Fruit fly (Drosophila melanogaster) whole organism, embryonic: ENCODE data around the gene Arp10.

Experiments
- Antp ChIP-seq: fragments of 200-800 bp; sonication (Bioruptor generic); optimal IDR thresholded peaks from 3 replicates; lab custom pipeline; 2016; ENCODE audit warnings: missing biosample characterization, missing genetic modification characterization
- Blimp-1 ChIP-seq: fragments of 200-800 bp; sonication (Bioruptor generic); optimal IDR thresholded peaks from 3 replicates; lab custom pipeline; 2018; ENCODE audit warnings: missing biosample characterization, missing genetic modification characterization, mild to moderate bottlenecking, moderate library complexity, missing genetic modification reagents
- CG10366 ChIP-seq: fragments of 200-800 bp; sonication (Bioruptor generic); IDR thresholded peaks from 2 replicates; pipeline ENCODE4 v1.3.6; 2022; ENCODE audit warnings: missing biosample characterization, missing genetic modification characterization
- CG10462 ChIP-seq: fragments of 200-800 bp; sonication (Bioruptor generic); optimal IDR thresholded peaks from 2 replicates; lab custom pipeline; 2016; ENCODE audit warnings: missing biosample characterization, missing genetic modification characterization
- CG11560 ChIP-seq: fragments of 200-800 bp; sonication (Bioruptor generic); IDR thresholded peaks from 3 replicates; pipeline ENCODE4 v1.3.6; 2022; ENCODE audit warnings: missing biosample characterization, missing genetic modification characterization
- CG13123 ChIP-seq: fragments of 200-800 bp; sonication (Bioruptor generic); optimal IDR thresholded peaks from 2 replicates; lab custom pipeline; 2016; ENCODE audit warnings: missing biosample characterization, missing genetic modification characterization
- CG13424 ChIP-seq: fragments of 200-800 bp; sonication (Bioruptor generic); optimal IDR thresholded peaks from 2 replicates; lab custom pipeline; 2019; ENCODE audit warnings: missing biosample characterization, mild to moderate bottlenecking, missing genetic modification characterization, moderate library complexity
- CG14050 ChIP-seq: fragments of 200-800 bp; sonication (Bioruptor generic); IDR thresholded peaks from 3 replicates; pipeline ENCODE4 v1.3.6; 2022; ENCODE audit warnings: missing biosample characterization, missing genetic modification characterization
- CG15479 ChIP-seq: fragments of 200-800 bp; sonication (Bioruptor generic); optimal IDR thresholded peaks from 3 replicates; lab custom pipeline; 2019; ENCODE audit warnings: missing biosample characterization, mild to moderate bottlenecking, missing genetic modification characterization, moderate library complexity
- CG17361 ChIP-seq: fragments of 200-800 bp; sonication (Bioruptor generic); IDR thresholded peaks from 3 replicates; pipeline ENCODE4 v1.3.6; 2022; ENCODE audit warnings: missing biosample characterization, missing genetic modification characterization
- CG17568 ChIP-seq: fragments of 200-800 bp; sonication (Bioruptor generic); optimal IDR thresholded peaks from 2 replicates; lab custom pipeline; 2018; ENCODE audit warnings: missing biosample characterization, mild to moderate bottlenecking, missing genetic modification characterization, moderate library complexity
- CG17612 ChIP-seq: fragments of 200-800 bp; sonication (Bioruptor generic); IDR thresholded peaks from 2 replicates; pipeline ENCODE4 v1.3.6; 2022; ENCODE audit warnings: missing biosample characterization, missing genetic modification characterization
- CG2202 ChIP-seq: fragments of 200-800 bp; sonication (Bioruptor generic); optimal IDR thresholded peaks from 2 replicates; lab custom pipeline; 2018; ENCODE audit warnings: missing biosample characterization, mild to moderate bottlenecking, missing genetic modification characterization
- CG2712 ChIP-seq: fragments of 200-800 bp; optimal IDR thresholded peaks from 3 replicates; lab custom pipeline; 2019; ENCODE audit warnings: missing biosample characterization, mild to moderate bottlenecking, missing genetic modification characterization, moderate library complexity
- CG2875 ChIP-seq: fragments of 200-800 bp; sonication (Bioruptor generic); optimal IDR thresholded peaks from 2 replicates; lab custom pipeline; 2017; ENCODE audit warnings: missing biosample characterization, mild to moderate bottlenecking, missing genetic modification characterization, missing genetic modification reagents
- CG30020 ChIP-seq: fragments of 200-800 bp; optimal IDR thresholded peaks from 2 replicates; lab custom pipeline; 2019; ENCODE audit warnings: missing biosample characterization, mild to moderate bottlenecking, missing genetic modification characterization, moderate library complexity
- CG3065 ChIP-seq: fragments of 200-800 bp; sonication (Bioruptor generic); optimal IDR thresholded peaks from 2 replicates; lab custom pipeline; 2016; ENCODE audit warnings: missing biosample characterization, missing genetic modification characterization
- CG3847 ChIP-seq: fragments of 200-800 bp; sonication (Bioruptor generic); IDR thresholded peaks from 2 replicates; pipeline ENCODE4 v1.3.6; 2022; ENCODE audit warnings: missing biosample characterization, missing genetic modification characterization
- CG3995 ChIP-seq: fragments of 200-800 bp; sonication (Bioruptor generic); optimal IDR thresholded peaks from 3 replicates; lab custom pipeline; 2016; ENCODE audit warnings: missing biosample characterization, missing genetic modification characterization
- CG4707 ChIP-seq: fragments of 200-800 bp; sonication (Bioruptor generic); optimal IDR thresholded peaks from 2 replicates; lab custom pipeline; 2018; ENCODE audit warnings: missing biosample characterization, mild to moderate bottlenecking, missing genetic modification characterization, moderate library complexity
- CG4854 ChIP-seq: fragments of 200-800 bp; sonication (Bioruptor generic); optimal IDR thresholded peaks from 2 replicates; lab custom pipeline; 2016; ENCODE audit warnings: missing biosample characterization, missing genetic modification characterization, inconsistent platforms
- CG6175 ChIP-seq: fragments of 200-800 bp; sonication (Bioruptor generic); IDR thresholded peaks from 3 replicates; pipeline ENCODE4 v1.3.6; 2022; ENCODE audit warnings: missing biosample characterization, missing genetic modification characterization
- CG6683 ChIP-seq: fragments of 200-800 bp; sonication (Bioruptor generic); optimal IDR thresholded peaks from 2 replicates; lab custom pipeline; 2017; ENCODE audit warnings: missing biosample characterization, mild to moderate bottlenecking, missing genetic modification characterization, missing genetic modification reagents
- CG8290 ChIP-seq, 3 experiments: fragments of 200-800 bp; sonication (Bioruptor generic); optimal IDR thresholded peaks; 2 replicates each; lab custom pipeline; 2016 to 2019; ENCODE audit warnings: missing biosample characterization in 3 of 3, missing genetic modification characterization in 3 of 3, mild to moderate bottlenecking in 2 of 3, moderate library complexity in 1 of 3
- CG8388 ChIP-seq: fragments of 200-800 bp; sonication (Bioruptor generic); optimal IDR thresholded peaks from 2 replicates; lab custom pipeline; 2019; ENCODE audit warnings: missing biosample characterization, mild to moderate bottlenecking, missing genetic modification characterization, moderate library complexity
- CG9437 ChIP-seq: fragments of 200-800 bp; sonication (Bioruptor generic); optimal IDR thresholded peaks from 2 replicates; lab custom pipeline; 2018; ENCODE audit warnings: missing biosample characterization, mild to moderate bottlenecking, missing genetic modification characterization
- Dp ChIP-seq: fragments of 200-800 bp; sonication (Bioruptor generic); optimal IDR thresholded peaks from 2 replicates; lab custom pipeline; 2018; ENCODE audit warnings: missing biosample characterization, mild to moderate bottlenecking, missing genetic modification characterization, moderate library complexity
- Ets65A ChIP-seq: fragments of 200-800 bp; sonication (Bioruptor generic); peaks from one replicate; lab custom pipeline; 2016; ENCODE audit warnings: missing biosample characterization, missing genetic modification characterization
- Fer3 ChIP-seq: fragments of 200-800 bp; sonication (Bioruptor generic); optimal IDR thresholded peaks from 2 replicates; lab custom pipeline; 2018; ENCODE audit warnings: missing biosample characterization, mild to moderate bottlenecking, missing genetic modification characterization, moderate library complexity
- H2.0 ChIP-seq: fragments of 200-800 bp; sonication (Bioruptor generic); IDR thresholded peaks from 2 replicates; pipeline ENCODE4 v1.3.6; 2022; ENCODE audit warnings: missing biosample characterization, missing genetic modification characterization
- HLH3B ChIP-seq: fragments of 200-800 bp; sonication (Bioruptor generic); IDR thresholded peaks from 2 replicates; pipeline ENCODE4 v1.3.6; 2022; ENCODE audit warnings: missing biosample characterization, missing genetic modification characterization
- HLH4C ChIP-seq: fragments of 200-800 bp; sonication (Bioruptor generic); IDR thresholded peaks from 3 replicates; pipeline ENCODE4 v1.3.6; 2022; ENCODE audit warnings: missing biosample characterization, missing genetic modification characterization; ENCODE audit not compliant: partially characterized antibody
- MESR4 ChIP-seq: fragments of 200-800 bp; sonication (Bioruptor generic); optimal IDR thresholded peaks from 2 replicates; lab custom pipeline; 2018; ENCODE audit warnings: missing biosample characterization, mild to moderate bottlenecking, missing genetic modification characterization, moderate library complexity
- Med ChIP-seq: fragments of 200-800 bp; sonication (Bioruptor generic); peaks from one replicate; lab custom pipeline; 2016; ENCODE audit warnings: missing biosample characterization, missing genetic modification characterization, mild to moderate bottlenecking, inconsistent platforms, moderate library complexity
- NfI ChIP-seq: fragments of 200-800 bp; sonication (Bioruptor generic); optimal IDR thresholded peaks from 3 replicates; lab custom pipeline; 2018; ENCODE audit warnings: missing biosample characterization, mild to moderate bottlenecking, missing genetic modification characterization, moderate library complexity
- Rx ChIP-seq: fragments of 200-800 bp; sonication (Bioruptor generic); IDR thresholded peaks from 2 replicates; pipeline ENCODE4 v1.3.6; 2022; ENCODE audit warnings: missing biosample characterization, missing genetic modification characterization
- Sry-δ ChIP-seq: fragments of 200-800 bp; sonication (Bioruptor generic); optimal IDR thresholded peaks from 2 replicates; lab custom pipeline; 2016; ENCODE audit warnings: missing biosample characterization, missing genetic modification characterization
- bbx ChIP-seq: fragments of 200-800 bp; sonication (Bioruptor generic); IDR thresholded peaks from 2 replicates; pipeline ENCODE4 v1.3.6; 2022; ENCODE audit warnings: missing biosample characterization, missing genetic modification characterization; ENCODE audit not compliant: partially characterized antibody
- dmrt99B ChIP-seq: fragments of 200-800 bp; sonication (Bioruptor generic); optimal IDR thresholded peaks from 2 replicates; lab custom pipeline; 2018; ENCODE audit warnings: missing biosample characterization, mild to moderate bottlenecking, missing genetic modification characterization, moderate library complexity
- dysf ChIP-seq: fragments of 200-800 bp; sonication (Bioruptor generic); IDR thresholded peaks from 3 replicates; pipeline ENCODE4 v1.3.6; 2022; ENCODE audit warnings: missing biosample characterization, missing genetic modification characterization
- gem ChIP-seq: fragments of 200-800 bp; sonication (Bioruptor generic); optimal IDR thresholded peaks from 2 replicates; lab custom pipeline; 2019; ENCODE audit warnings: missing biosample characterization, mild to moderate bottlenecking, missing genetic modification characterization, moderate library complexity
- gro ChIP-seq: fragments of 200-800 bp; sonication (Bioruptor generic); optimal IDR thresholded peaks from 2 replicates; lab custom pipeline; 2016; ENCODE audit warnings: missing biosample characterization, missing genetic modification characterization
- gsb ChIP-seq: fragments of 200-800 bp; sonication (Bioruptor generic); IDR thresholded peaks from 2 replicates; pipeline ENCODE4 v1.3.6; 2022; ENCODE audit warnings: missing biosample characterization, missing genetic modification characterization
- ind ChIP-seq: fragments of 200-800 bp; sonication (Bioruptor generic); optimal IDR thresholded peaks from 3 replicates; lab custom pipeline; 2016; ENCODE audit warnings: missing biosample characterization, missing genetic modification characterization
- nerfin-1 ChIP-seq: fragments of 200-800 bp; sonication (Bioruptor generic); optimal IDR thresholded peaks from 3 replicates; lab custom pipeline; 2019; ENCODE audit warnings: missing biosample characterization, mild to moderate bottlenecking, missing genetic modification characterization, moderate library complexity
- row ChIP-seq: fragments of 200-800 bp; sonication (Bioruptor generic); IDR thresholded peaks from 3 replicates; pipeline ENCODE4 v1.3.6; 2022; ENCODE audit warnings: missing biosample characterization, missing genetic modification characterization
- sr ChIP-seq: fragments of 200-800 bp; sonication (Bioruptor generic); IDR thresholded peaks from 3 replicates; pipeline ENCODE4 v1.3.6; 2022; ENCODE audit warnings: missing biosample characterization, missing genetic modification characterization
- tx ChIP-seq: fragments of 200-800 bp; sonication (Bioruptor generic); optimal IDR thresholded peaks from 2 replicates; lab custom pipeline; 2016; ENCODE audit warnings: missing biosample characterization, missing genetic modification characterization

Arp10 gene

DNA sequence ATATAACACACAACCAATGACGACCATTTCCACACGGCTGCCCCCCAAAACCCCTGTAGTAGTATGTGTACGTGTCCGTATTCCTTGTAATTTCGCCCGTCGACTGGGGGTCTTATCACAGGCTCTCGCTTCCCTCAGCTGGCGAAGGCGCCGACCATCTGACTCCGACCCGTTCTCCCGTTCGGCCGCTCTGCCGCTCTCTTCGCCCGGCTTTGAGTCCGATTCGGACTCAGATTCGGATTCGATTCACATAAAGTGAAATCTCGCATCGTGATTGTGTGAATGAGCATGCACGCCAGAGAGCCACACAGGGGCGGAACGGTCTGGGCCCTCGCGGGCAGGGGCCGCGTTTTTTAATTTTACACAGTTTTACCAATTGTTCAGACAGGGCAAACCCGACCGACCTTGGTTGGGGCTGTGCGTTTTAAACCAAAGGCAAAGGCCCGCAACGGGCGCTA lies 19.7 kb upstream of the Arp10 start (continued):
- TF ChIP-seq CG13424 (tag; lab: Kevin White, UChicago) (peak; percentile 23), CG4854 (no peak), CG2712 (tag; lab: Kevin White, UChicago) (peak; percentile 12), dmrt99B (tag; lab: Kevin White, UChicago) (peak; percentile 9), gem (tag; lab: Kevin White, UChicago) (peak; percentile 23), NfI (GFP tag; lab: Kevin White, UChicago) (peak; percentile 36), HLH3B (0 out of 2 replicates have a peak, but pooled peaks have one; percentile 39), bbx (peak; percentile 62), CG8290 (GFP tag; optimal IDR thresholded peaks at IDR 0.05; lab: Kevin White, UChicago) (peak; percentile 25), CG8290 (tag; optimal IDR thresholded peaks at IDR 0.05; lab: Kevin White, UChicago) (peak in 1 of 2 experiments; percentile 44), Med (GFP tag; lab: Kevin White, UChicago) (peak; percentile 92), dysf (GFP tag; lab: Robert Waterston, UW) (peak; percentile 74), CG13123 (no peak), H2.0 (peak; percentile 15; the same call in 1 of the 2 replicates), CG3995 (GFP tag; lab: Kevin White, UChicago) (no peak), Antp (GFP tag; lab: Kevin White, UChicago) (peak; percentile 64), CG17612 (GFP tag; lab: Robert Waterston, UW) (no peak), CG4707 (GFP tag; lab: Kevin White, UChicago) (no peak), Ets65A (GFP tag; lab: Kevin White, UChicago) (peak; percentile 87), CG17361 (GFP tag; lab: Robert Waterston, UW) (no peak), Blimp-1 (peak; percentile 10), gsb (peak; percentile 48; the same call in 1 of the 2 replicates)
- TF ChIP-seq, all 482 proteins: peak for 171

DNA sequence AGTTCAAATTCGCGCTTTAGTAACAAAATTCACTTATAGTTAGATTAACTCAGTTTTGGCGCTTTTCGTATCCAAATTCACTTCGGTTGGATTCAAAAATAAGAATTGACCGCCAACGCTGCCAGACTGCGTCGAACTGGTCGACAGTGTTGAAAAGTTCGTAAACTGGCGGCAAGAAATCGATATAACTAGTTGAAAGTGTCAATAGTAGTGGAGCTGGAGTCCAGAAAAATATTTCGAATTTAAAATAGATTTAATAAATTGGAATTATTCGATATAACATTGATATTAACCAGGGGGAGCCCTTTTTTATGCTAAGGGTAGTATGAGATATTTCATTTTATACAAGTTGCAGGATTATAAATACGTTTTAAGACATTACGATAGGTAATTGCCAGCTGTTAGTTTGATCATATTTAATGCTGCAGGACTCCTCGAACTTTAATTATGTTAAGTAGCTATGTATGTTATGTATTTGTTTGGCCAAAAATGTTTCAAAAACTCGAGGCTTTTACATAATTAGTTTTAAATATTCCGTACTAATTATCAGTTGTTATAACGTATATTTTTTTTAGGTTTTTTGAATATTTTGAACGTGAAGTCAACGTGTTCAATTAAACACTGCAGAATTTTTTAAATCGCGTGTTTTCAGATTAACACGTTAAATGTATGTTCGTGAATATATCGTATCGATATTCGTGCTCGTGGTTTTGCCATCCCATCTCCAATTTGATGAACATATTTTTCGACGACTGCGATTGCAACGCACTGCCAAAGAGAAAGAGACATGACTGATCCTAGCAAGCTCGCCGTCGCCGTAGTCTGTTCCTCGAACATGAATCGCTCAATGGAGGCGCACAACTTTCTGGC lies 18.1 kb upstream of the Arp10 start, which contains the start of the genes CG14223 and Ssu72:
Gene CG14223, minus strand, starts transcription at position 113 of the 870 bp plus-strand sequence.
Gene Ssu72, plus strand, starts transcription at position 703 of the 870 bp plus-strand sequence.
- TF ChIP-seq CG15479 (GFP tag; lab: Kevin White, UChicago) (no peak), CG17568 (GFP tag; lab: Kevin White, UChicago) (no peak), CG10366 (GFP tag; lab: Robert Waterston, UW) (no peak; the same call in 1 of the 2 replicates), CG9437 (GFP tag; lab: Kevin White, UChicago) (no peak), row (GFP tag; lab: Robert Waterston, UW) (peak; percentile 34), bbx (peak; percentile 83), ind (GFP tag; lab: Kevin White, UChicago) (no peak), nerfin-1 (no peak), CG10462 (no peak), CG14050 (GFP tag; lab: Robert Waterston, UW) (no peak), CG13123 (no peak), CG11560 (no peak), Fer3 (no peak), NfI (GFP tag; lab: Kevin White, UChicago) (no peak), tx (no peak), Rx (GFP tag; lab: Robert Waterston, UW) (no peak), CG8388 (GFP tag; lab: Kevin White, UChicago) (no peak), MESR4 (GFP tag; lab: Kevin White, UChicago) (peak; percentile 74), HLH4C (peak; percentile 57), CG30020 (tag; lab: Kevin White, UChicago) (no peak), CG6175 (no peak), CG3847 (GFP tag; lab: Robert Waterston, UW) (peak; percentile 95), CG2875 (GFP tag; lab: Kevin White, UChicago) (no peak), CG6683 (GFP tag; lab: Kevin White, UChicago) (no peak), sr (GFP tag; lab: Robert Waterston, UW) (no peak), CG3065 (no peak), Dp (GFP tag; lab: Kevin White, UChicago) (peak; percentile 86), Sry-δ (GFP tag; lab: Kevin White, UChicago) (peak; percentile 78), CG2202 (tag; lab: Kevin White, UChicago) (no peak), gro (GFP tag; lab: Kevin White, UChicago) (no peak)
